Fruit fly (Drosophila melanogaster) whole organism, prepupa: Measurements from ENCODE around the gene CG10508.

Experiments
- Blimp-1 ChIP-seq: fragments of 200-800 bp; sonication (Bioruptor generic); optimal IDR thresholded peaks from 3 replicates; lab custom pipeline; 2017; ENCODE audit warnings: missing biosample characterization, missing genetic modification characterization, mild to moderate bottlenecking, moderate library complexity, missing genetic modification reagents
- CG32006 ChIP-seq: fragments of 200-800 bp; sonication (Bioruptor generic); optimal IDR thresholded peaks from 3 replicates; lab custom pipeline; 2017; ENCODE audit warnings: missing biosample characterization, mild to moderate bottlenecking, missing genetic modification characterization
- CG6854 ChIP-seq: fragments of 200-800 bp; sonication (Bioruptor generic); optimal IDR thresholded peaks from 2 replicates; lab custom pipeline; 2017; ENCODE audit warnings: missing biosample characterization, mild to moderate bottlenecking, missing genetic modification characterization
- Eip75B ChIP-seq: fragments of 200-800 bp; sonication (Bioruptor generic); optimal IDR thresholded peaks from 3 replicates; lab custom pipeline; 2016; ENCODE audit warnings: missing biosample characterization, missing genetic modification characterization
- Eip78C ChIP-seq: fragments of 200-800 bp; sonication (Bioruptor generic); peaks from one replicate; lab custom pipeline; 2016; ENCODE audit warnings: missing biosample characterization, missing genetic modification characterization
- cyc ChIP-seq: fragments of 200-800 bp; sonication (Bioruptor generic); optimal IDR thresholded peaks from 3 replicates; lab custom pipeline; 2016; ENCODE audit warnings: missing biosample characterization, missing genetic modification characterization
- eg ChIP-seq: fragments of 200-800 bp; sonication (Bioruptor generic); IDR thresholded peaks from 3 replicates; pipeline ENCODE4 v1.3.6; 2022; ENCODE audit warnings: missing biosample characterization, missing genetic modification characterization

- TF ChIP-seq CG32006 (GFP tag; lab: Kevin White, UChicago) = no peak
- no peak for TF ChIP-seq eg (GFP tag; lab: Robert Waterston, UW)
- TF ChIP-seq Eip78C = no peak
- TF ChIP-seq Blimp-1 (GFP tag; lab: Kevin White, UChicago) = no peak
- no peak for TF ChIP-seq Eip75B (GFP tag; lab: Kevin White, UChicago)
- TF ChIP-seq cyc (GFP tag; lab: Kevin White, UChicago) = no peak
- no peak for TF ChIP-seq CG6854 (GFP tag; lab: Kevin White, UChicago)
These were observed 16.8 kb upstream of the CG10508 start, which contains the start of gene CG42337 for dm6 chr3L:21193170-21193569.
